Fruit fly (Drosophila melanogaster) ovary, adult (tissue): ENCODE measurements around the gene RabX2.

Experiments
- CG17801 ChIP-seq: fragments of 200-800 bp; optimal IDR thresholded peaks from 2 replicates; lab custom pipeline; 2019; ENCODE audit warnings: missing biosample characterization, mild to moderate bottlenecking, missing genetic modification characterization, moderate library complexity; ENCODE audit not compliant: partially characterized antibody

Gene RabX2

DNA sequence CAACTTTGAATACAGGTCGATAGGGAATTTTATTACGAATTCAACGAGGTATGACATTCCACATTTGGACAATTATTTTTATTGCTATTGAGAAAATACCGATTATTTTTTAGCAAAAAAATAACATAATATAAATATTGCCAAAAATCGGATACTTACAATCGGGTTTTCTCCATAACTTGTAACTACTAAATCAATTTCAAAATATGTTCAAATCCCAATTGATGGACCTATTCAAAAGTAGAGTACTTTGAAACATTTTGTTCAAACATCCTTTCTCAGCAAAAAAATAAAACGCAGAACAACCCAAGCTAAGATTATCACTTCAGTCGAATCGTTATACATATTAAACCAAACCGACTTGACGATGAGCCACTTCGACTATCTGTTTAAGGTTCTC is at the start of gene RabX2:
Gene RabX2 (plus strand): TSS at position 301 of the 400 bp plus-strand sequence.
- no peak for TF ChIP-seq CG17801 (GFP tag; lab: Kevin White, UChicago)

DNA sequence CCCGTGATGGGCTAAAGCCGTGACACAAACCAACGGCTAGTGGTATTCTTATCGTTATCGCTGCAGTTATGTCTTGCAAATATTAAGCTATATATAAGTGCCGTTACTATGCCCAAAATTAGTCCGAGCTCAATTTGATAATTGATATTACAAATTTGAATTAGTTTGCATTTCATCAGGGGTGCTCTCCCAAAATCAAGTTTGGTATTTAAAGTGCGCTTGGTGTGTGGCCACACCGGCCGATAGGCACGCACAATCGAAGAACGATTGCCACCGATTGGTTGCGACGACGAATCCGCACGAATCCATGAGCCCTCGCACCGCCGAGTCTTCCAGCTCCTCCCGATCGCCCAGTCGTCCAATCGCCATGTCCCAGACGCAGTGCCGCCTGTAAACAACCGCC is 49.4 kb upstream of the RabX2 start, which contains the start of gene CG17841:
Gene CG17841 (plus strand): TSS at position 252 of the 403 bp plus-strand sequence.
- peak; percentile 13 for TF ChIP-seq CG17801 (GFP tag; lab: Kevin White, UChicago)

DNA sequence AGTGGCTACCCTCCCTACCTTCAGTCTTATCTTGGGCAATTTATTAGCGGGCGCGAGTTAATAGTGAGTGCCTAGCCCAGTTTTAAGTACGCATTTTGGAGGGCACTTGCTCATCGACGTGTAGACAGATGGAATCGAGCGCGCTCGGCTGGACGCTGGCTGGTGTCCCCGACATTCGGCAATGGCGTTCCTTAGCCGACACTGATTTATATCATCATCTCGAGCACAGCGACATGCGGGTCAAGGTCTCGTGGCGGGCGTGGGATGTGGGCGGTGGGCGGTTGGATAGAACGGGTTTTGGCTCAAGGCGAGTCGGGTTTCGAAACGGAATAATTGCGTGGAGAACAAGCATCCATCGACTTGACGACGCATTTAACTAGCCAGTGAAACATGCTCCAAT is 47.9 kb upstream of the RabX2 start:
- no peak for TF ChIP-seq CG17801 (GFP tag; lab: Kevin White, UChicago)

DNA sequence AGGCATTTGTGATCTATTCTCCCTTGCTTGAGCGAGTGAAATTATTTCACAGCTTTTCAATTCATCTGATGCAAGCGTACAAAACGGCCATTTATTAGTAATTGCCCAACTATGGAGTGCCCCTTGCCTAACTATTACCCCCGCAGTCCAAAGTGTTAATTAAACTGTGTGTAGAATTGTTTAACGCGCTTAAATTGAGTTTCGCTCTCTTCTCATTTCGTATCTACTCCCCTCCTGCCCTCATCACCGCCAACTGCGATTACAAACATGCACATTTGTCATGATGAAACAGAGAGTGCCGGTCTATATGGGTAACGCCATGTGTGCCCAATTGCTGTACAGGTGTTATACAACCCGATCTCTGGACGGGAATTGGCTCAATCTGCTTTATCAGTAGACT is 47.5 kb upstream of the RabX2 start:
- TF ChIP-seq CG17801 (GFP tag; lab: Kevin White, UChicago) = no peak

DNA sequence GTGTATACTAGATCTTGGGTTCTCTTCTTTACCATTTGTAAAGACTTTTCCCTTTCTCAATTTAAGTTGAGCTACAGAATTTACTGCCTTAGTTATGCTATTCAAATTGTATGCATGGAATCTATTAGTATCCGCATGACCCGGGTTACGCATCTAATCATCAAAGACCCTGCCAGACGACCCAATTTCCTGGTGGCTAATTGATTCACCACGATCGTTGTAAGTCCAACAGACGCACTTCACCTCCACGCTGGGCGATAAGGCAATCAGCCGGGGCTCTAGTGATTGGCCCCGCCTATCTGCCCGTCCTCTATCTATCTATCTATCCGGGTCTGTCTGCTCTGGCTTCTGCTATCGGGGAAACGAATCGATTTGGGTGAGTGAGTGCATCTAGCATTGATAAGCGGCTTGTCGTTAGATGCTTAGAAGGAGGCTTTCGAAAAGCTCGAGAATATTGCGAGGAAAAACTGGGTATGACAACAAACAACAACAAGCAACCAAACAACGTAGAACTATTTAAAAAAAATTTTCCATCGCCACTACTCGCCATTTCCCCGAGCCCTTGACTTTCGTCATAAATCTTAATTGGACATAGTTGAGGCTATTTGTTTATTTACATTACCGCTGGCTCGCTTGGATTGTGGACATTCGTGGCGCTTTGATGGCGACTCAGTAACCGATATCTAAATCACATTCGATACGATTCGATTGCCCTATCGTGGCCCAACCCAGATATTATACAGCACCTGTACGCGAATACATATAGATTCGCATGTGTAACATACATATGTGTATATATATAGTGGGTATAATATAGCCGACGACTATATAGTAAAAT is 46.8 kb upstream of the RabX2 start:
- no peak for TF ChIP-seq CG17801 (GFP tag; lab: Kevin White, UChicago)

DNA sequence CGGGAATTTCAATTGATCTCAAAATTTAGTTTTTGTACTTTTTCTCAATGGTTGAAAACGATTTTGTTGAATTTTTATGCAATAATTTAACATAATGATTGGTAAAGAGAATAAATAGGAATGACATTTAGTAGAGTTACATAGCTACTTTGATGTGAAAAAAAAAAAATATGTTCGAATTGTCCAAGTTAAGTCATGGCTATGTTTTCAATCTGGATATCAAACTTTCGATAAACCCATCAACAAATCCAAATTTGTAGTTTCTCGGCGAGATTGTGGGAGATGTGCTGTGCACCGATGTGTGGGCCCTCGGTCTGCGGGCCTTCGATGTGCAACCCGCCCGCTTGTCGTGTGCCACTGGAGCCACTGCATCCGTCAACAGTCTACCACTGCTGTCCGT is 42.0 kb upstream of the RabX2 start, which contains the start of the genes CG32686 and CG2898:
Gene CG32686 (minus strand): TSS at position 101 of the 400 bp plus-strand sequence.
Gene CG2898 (plus strand): TSS at position 159 of the 400 bp plus-strand sequence.
- no peak for TF ChIP-seq CG17801 (GFP tag; lab: Kevin White, UChicago)

DNA sequence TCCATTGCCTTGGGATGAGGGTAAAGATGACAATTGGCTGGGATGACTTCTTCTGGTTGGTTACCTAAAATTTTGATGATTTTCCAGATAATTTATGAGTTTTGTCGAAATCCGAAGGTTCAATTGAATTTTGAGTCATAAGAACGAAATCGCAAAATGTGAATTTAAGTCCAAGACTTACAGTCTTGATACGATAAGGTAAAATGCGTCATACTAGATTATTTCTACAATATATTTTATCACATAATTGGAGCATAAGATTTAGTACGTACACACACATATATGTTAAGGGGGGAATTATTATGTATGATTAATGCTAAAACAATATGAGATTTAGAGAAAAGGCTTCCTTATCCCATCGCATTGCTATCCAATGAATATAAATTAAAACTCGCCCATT is 36.0 kb upstream of the RabX2 start, which contains the start of gene CG32681:
Gene CG32681 (minus strand): TSS at position 101 of the 400 bp plus-strand sequence.
- TF ChIP-seq CG17801 (GFP tag; lab: Kevin White, UChicago) = no peak

DNA sequence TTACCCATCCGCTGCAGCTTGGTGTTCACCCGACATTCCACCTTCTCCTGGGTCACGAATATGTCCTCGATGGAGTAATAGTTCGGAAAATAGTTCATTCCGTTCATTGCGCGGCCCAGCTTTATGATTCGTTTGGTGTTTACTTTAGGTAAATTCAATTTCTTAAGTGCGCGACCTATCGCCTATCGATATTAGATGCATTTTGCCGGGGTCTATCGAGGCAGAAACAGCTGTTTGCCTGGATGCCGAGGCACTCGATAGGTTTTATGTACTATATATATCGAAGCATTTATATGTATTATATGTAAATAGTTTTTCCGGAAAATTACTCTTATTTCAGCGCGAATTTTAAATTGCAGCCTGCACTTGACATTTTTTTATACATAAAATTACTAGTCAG is 32.3 kb upstream of the RabX2 start:
- TF ChIP-seq CG17801 (GFP tag; lab: Kevin White, UChicago) = no peak

DNA sequence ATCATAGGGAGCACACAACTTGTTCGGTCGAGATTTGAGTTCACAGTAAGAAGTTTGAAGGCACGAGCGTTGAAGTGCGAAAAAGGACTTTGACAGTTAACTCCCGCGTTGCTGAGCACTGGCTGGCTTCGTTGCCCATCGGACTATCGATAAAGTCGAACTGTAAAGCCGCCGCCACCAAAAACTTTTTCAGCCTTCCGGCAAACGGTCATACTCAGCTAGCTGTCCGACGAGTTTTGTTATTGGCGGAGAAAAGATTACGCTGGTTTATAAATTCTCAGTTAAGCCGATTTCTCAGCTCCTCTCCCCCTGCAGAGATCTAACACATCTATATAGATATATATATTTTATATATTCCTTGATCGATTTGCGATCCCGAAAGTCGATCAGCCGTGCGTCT is 31.5 kb upstream of the RabX2 start, which contains the start of the genes Psf3 and flw:
Gene Psf3 (minus strand): TSS at position 105 of the 400 bp plus-strand sequence.
Gene flw (plus strand): TSS at position 204 of the 400 bp plus-strand sequence.
- no peak for TF ChIP-seq CG17801 (GFP tag; lab: Kevin White, UChicago)

DNA sequence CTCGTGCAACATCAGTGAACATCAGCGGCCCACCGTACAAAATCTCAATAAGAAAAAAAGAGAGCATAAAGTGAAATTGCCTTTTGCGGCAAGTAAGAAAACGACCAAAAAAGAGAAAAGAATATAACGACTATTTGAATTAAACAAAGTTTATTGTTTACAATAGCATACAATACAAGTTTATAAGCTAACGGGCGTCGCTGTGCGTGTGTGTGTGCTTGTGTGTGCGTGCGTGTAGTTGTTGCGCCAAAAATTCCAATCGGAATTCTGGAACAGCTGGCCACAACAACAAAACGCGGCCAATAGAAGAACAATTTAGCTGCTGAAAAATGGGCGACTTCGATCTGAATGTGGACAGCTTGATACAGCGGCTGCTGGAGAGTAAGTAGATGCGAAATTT is 31.0 kb upstream of the RabX2 start:
- no peak for TF ChIP-seq CG17801 (GFP tag; lab: Kevin White, UChicago)

DNA sequence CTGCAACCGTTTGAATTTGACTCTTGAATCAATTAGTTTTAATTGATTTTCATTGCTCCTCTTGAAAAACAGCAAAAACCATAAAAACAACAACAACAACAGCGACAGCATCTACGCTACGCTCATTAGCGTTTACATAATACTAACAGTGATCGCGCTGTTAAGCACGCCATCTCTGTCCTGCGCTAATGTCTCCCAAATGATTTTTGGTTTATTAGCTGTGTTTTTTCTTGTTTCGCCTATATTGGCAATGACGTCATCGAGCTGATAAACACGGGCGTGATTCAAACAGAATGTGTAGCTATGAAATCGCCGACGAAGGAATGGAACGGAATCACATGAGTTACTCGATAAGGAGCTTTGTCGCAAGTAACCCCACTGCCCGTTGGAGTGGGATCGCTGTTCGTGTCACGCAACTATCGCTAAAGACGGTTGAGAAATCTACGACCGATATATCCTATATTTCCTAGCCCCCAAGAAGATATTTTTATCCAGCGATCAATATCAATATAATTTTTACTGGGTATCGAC is 30.4 kb upstream of the RabX2 start:
- no peak for TF ChIP-seq CG17801 (GFP tag; lab: Kevin White, UChicago)

DNA sequence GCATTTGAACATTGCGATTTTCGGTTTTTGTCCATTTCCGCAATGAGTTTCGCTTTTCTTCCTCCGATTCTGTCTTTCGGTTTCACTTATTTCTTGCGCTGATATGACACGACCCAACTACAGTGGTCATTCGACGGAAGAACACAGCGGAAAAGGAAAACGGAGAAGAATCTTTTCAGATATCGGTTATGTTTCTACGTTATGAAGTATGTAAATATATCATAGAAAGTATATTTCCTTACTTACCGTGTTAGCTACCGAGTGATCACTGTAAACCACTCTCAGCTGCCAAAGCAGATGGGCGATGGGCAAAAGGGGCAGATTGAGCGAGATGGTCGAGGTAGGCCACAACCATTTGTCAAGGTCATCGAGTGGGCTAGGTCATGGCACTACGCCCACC is 29.6 kb upstream of the RabX2 start:
- TF ChIP-seq CG17801 (GFP tag; lab: Kevin White, UChicago) = no peak

DNA sequence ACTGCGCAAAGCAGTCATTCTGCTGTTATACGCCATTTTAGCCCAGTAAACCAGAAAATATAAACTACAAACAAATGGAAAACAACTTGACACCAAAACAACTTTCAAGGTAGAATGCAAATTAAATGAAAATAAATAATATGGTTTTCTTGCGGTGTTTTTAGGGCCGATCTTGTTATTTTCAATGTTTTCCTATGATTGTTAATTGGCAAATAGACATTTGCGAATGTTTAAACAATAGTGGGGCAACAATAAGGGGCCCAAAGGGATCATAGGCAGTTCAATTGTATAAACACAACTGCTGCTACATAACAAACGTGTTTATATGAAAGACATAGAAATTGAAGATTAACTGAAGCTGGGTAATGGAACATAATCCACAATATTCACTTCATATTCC is 20.4 kb upstream of the RabX2 start:
- TF ChIP-seq CG17801 (GFP tag; lab: Kevin White, UChicago) = no peak

DNA sequence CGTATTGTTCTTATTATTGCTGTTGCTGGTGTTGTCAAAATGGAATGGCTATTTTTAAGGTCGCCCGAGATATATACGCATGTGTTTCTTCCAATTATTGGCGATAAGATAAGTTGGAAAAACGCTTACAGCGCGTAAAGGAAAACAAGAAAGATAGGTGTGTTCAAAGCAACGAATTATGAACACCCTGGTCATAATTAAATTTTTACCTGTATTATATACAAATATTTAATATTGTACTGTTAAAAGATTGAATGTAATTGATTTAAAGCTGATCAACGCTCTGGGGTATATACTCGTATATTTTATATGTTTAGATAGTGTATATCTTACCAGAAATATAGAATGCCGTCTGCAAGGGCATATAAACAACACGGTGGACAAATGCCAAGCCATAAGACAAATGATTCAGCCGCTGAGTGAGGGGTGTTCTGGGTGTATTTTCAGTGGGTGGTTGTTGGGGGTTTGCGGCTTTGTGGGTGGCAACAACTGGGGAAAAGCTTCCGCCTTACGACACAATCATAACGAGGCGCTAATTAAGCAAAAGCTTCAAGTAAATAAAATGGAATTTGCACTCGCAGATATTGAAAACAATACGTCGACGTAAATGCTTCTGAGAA is 19.6 kb upstream of the RabX2 start:
- TF ChIP-seq CG17801 (GFP tag; lab: Kevin White, UChicago) = no peak

DNA sequence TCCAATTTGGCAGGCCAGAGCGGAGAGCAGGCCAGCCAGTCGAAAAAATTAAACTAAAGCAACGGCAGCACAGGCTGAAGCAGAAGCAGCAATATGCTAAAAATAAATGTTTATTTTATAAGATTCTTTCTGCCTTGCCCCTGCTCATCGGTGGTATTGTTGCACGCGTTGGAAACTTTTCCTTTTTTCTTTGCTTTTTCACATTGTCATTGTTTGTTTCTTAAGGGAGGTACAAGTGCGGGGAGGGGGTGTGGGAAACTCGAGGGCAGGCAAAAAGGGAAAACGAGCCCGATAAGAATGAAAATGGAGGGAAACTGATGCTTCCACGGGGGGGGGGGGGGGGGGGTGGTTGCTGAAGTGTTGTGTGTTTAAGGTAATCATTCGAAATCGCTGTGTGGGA is 18.3 kb upstream of the RabX2 start:
- TF ChIP-seq CG17801 (GFP tag; lab: Kevin White, UChicago) = no peak
